Fruit fly (Drosophila melanogaster) Kc167 (cell line): ENCODE data around the gene Marcal1.

Experiments
- Myc ChIP-seq: fragments of >200 bp; optimal IDR thresholded peaks from 2 replicates; lab custom pipeline; 2017; ENCODE audit warnings: missing external identifiers
- Sin3A ChIP-seq: fragments of >200 bp; optimal IDR thresholded peaks from 2 replicates; lab custom pipeline; 2018; ENCODE audit warnings: missing external identifiers
- h ChIP-seq: fragments of >200 bp; optimal IDR thresholded peaks from 3 replicates; lab custom pipeline; 2018; ENCODE audit warnings: missing external identifiers
- insv ChIP-seq: fragments of >200 bp; optimal IDR thresholded peaks from 3 replicates; lab custom pipeline; 2018; ENCODE audit warnings: missing external identifiers
- psq ChIP-seq: fragments of >200 bp; optimal IDR thresholded peaks from 2 replicates; lab custom pipeline; 2017; ENCODE audit warnings: missing external identifiers
- ttk ChIP-seq: sonication (Bioruptor generic); optimal IDR thresholded peaks from 2 replicates; lab custom pipeline; 2017; ENCODE audit warnings: missing external identifiers

The Marcal1 gene

dm6 chr2L:4955094-4955823 lies at the start of gene Marcal1, which contains the start of gene Jon25Bi:
Marcal1 (plus strand) TSS chr2L:4955509.
Jon25Bi (minus strand) TSS chr2L:4955144.
- TF ChIP-seq h (lab: Kevin White, UChicago): no peak
- no peak for TF ChIP-seq Sin3A
- TF ChIP-seq Myc (lab: Kevin White, UChicago): no peak
- TF ChIP-seq ttk (lab: Kevin White, UChicago): no peak
- TF ChIP-seq psq (lab: Kevin White, UChicago): no peak
- TF ChIP-seq insv (lab: Kevin White, UChicago): no peak

- TF ChIP-seq Sin3A (no peak), h (lab: Kevin White, UChicago) (no peak), insv (lab: Kevin White, UChicago) (no peak), psq (lab: Kevin White, UChicago) (no peak), ttk (lab: Kevin White, UChicago) (no peak), Myc (lab: Kevin White, UChicago) (no peak)
Observed at dm6 chr2L:4906546-4907250, 48.6 kb upstream of the Marcal1 start, which contains the start of gene snsl. snsl (minus strand) TSS chr2L:4906762.

- no peak for TF ChIP-seq insv (lab: Kevin White, UChicago)
Observed at dm6 chr2L:4907986-4908385, 47.3 kb upstream of the Marcal1 start.

dm6 chr2L:4915715-4916153 lies 39.6 kb upstream of the Marcal1 start:
- TF ChIP-seq insv (lab: Kevin White, UChicago) (no peak), Myc (lab: Kevin White, UChicago) (no peak), Sin3A (no peak), h (lab: Kevin White, UChicago) (no peak), ttk (lab: Kevin White, UChicago) (no peak), psq (lab: Kevin White, UChicago) (no peak)

- TF ChIP-seq insv (lab: Kevin White, UChicago) (no peak), h (lab: Kevin White, UChicago) (no peak), Sin3A (no peak), psq (lab: Kevin White, UChicago) (no peak), ttk (lab: Kevin White, UChicago) (no peak), Myc (lab: Kevin White, UChicago) (no peak)
Observed at dm6 chr2L:4916738-4917137, 38.6 kb upstream of the Marcal1 start.

dm6 chr2L:4928340-4928739 lies 27.0 kb upstream of the Marcal1 start:
- TF ChIP-seq psq (lab: Kevin White, UChicago) (no peak), ttk (lab: Kevin White, UChicago) (no peak), Sin3A (no peak), insv (lab: Kevin White, UChicago) (no peak), Myc (lab: Kevin White, UChicago) (no peak), h (lab: Kevin White, UChicago) (no peak)

dm6 chr2L:4930541-4930940 lies 24.8 kb upstream of the Marcal1 start:
- TF ChIP-seq Sin3A (no peak), ttk (lab: Kevin White, UChicago) (no peak), insv (lab: Kevin White, UChicago) (no peak), psq (lab: Kevin White, UChicago) (no peak), Myc (lab: Kevin White, UChicago) (no peak), h (lab: Kevin White, UChicago) (no peak)

- TF ChIP-seq h (lab: Kevin White, UChicago): no peak
- no peak for TF ChIP-seq Sin3A
- TF ChIP-seq Myc (lab: Kevin White, UChicago): no peak
- no peak for TF ChIP-seq insv (lab: Kevin White, UChicago)
- TF ChIP-seq ttk (lab: Kevin White, UChicago): no peak
- no peak for TF ChIP-seq psq (lab: Kevin White, UChicago)
Observed at dm6 chr2L:4932284-4932683, 23.0 kb upstream of the Marcal1 start, which contains the start of gene hoe1. hoe1 (minus strand) TSS chr2L:4932384.

dm6 chr2L:4936325-4936869 lies 18.9 kb upstream of the Marcal1 start, which contains the start of gene hoe2:
hoe2 (minus strand) TSS chr2L:4936450.
- TF ChIP-seq h (lab: Kevin White, UChicago) (no peak), Sin3A (no peak), insv (lab: Kevin White, UChicago) (no peak), Myc (lab: Kevin White, UChicago) (no peak), psq (lab: Kevin White, UChicago) (no peak), ttk (lab: Kevin White, UChicago) (no peak)

dm6 chr2L:4937060-4937459 lies 18.2 kb upstream of the Marcal1 start, which contains the start of gene Sgs1:
Sgs1 (plus strand) TSS chr2L:4937409.
- TF ChIP-seq insv (lab: Kevin White, UChicago) (no peak), ttk (lab: Kevin White, UChicago) (no peak), Myc (lab: Kevin White, UChicago) (no peak), psq (lab: Kevin White, UChicago) (no peak), h (lab: Kevin White, UChicago) (no peak), Sin3A (no peak)

- TF ChIP-seq Sin3A: no peak
Observed at dm6 chr2L:4942257-4942792, 13.0 kb upstream of the Marcal1 start, which contains the start of gene synr. synr (plus strand) TSS chr2L:4942742.
